Fruit fly (Drosophila melanogaster): ENCODE results near the gene Ptpa.

Gene Ptpa

dm6 chr2L:3338566-3339215 is 38.1 kb upstream of the Ptpa start (continued):
- TF ChIP-seq CG12744 (GFP tag; optimal IDR thresholded peaks at IDR 0.05) (peak; percentile 47), Myb (GFP tag; optimal IDR thresholded peaks at IDR 0.05) (peak; percentile 53), CG9876 (GFP tag; optimal IDR thresholded peaks at IDR 0.05) (peak; percentile 45), ash1 (GFP tag; optimal IDR thresholded peaks at IDR 0.05) (no peak), Ravus (GFP tag; IDR thresholded peaks at IDR 0.05) (no peak), fd96Cb (tag; optimal IDR thresholded peaks at IDR 0.05) (peak; percentile 94), CG10654 (GFP tag; optimal IDR thresholded peaks at IDR 0.05) (peak; percentile 80), CG17568 (GFP tag; optimal IDR thresholded peaks at IDR 0.05) (no peak), Mad (GFP tag; optimal IDR thresholded peaks at IDR 0.05) (peak; percentile 72), D (optimal IDR thresholded peaks at IDR 0.05) (no peak), D (GFP tag; optimal IDR thresholded peaks at IDR 0.05) (peak; percentile 92), CG11723 (GFP tag; optimal IDR thresholded peaks at IDR 0.05) (peak; percentile 45), CG7928 (GFP tag; optimal IDR thresholded peaks at IDR 0.05) (no peak), D19B (GFP tag; optimal IDR thresholded peaks at IDR 0.05) (peak; percentile 89), CG31365 (tag; optimal IDR thresholded peaks at IDR 0.05) (peak; percentile 44), ato (GFP tag; IDR thresholded peaks at IDR 0.05; ENCODE audit: partially characterized antibody) (no peak), CG1647 (GFP tag; optimal IDR thresholded peaks at IDR 0.05) (peak; percentile 76), twi (tag; optimal IDR thresholded peaks at IDR 0.05) (peak; percentile 53), CG11398 (GFP tag; optimal IDR thresholded peaks at IDR 0.05) (peak; percentile 79), CG31441 (GFP tag; IDR thresholded peaks at IDR 0.05) (peak; percentile 84), CG2202 (tag; optimal IDR thresholded peaks at IDR 0.05) (peak; percentile 84), D19A (tag; optimal IDR thresholded peaks at IDR 0.05) (peak; percentile 73), CG4617 (GFP tag; optimal IDR thresholded peaks at IDR 0.05; ENCODE audit: borderline replicate concordance) (peak; percentile 48), sens (GFP tag) (peak; percentile 98), CG8359 (GFP tag; optimal IDR thresholded peaks at IDR 0.05; ENCODE audit: borderline replicate concordance) (peak; percentile 72), stwl (tag; optimal IDR thresholded peaks at IDR 0.05) (peak; percentile 9), GATAe (GFP tag; conservative IDR thresholded peaks at IDR 0.05) (no peak), run (tag; optimal IDR thresholded peaks at IDR 0.05) (peak; percentile 40), H2.0 (GFP tag; IDR thresholded peaks at IDR 0.05) (peak; percentile 65), CG12155 (GFP tag; optimal IDR thresholded peaks at IDR 0.05) (peak; percentile 47), Rx (GFP tag; IDR thresholded peaks at IDR 0.05) (peak; percentile 79), luna (GFP tag; optimal IDR thresholded peaks at IDR 0.05) (no peak), Ptx1 (GFP tag; IDR thresholded peaks at IDR 0.05) (peak; percentile 80), Poxn (GFP tag; IDR thresholded peaks at IDR 0.05) (no peak), CG9817 (tag; optimal IDR thresholded peaks at IDR 0.05) (peak; percentile 10), dimm (GFP tag; IDR thresholded peaks at IDR 0.05) (0 out of 2 replicates have a peak, but pooled peaks have one; percentile 10), Chrac-16 (GFP tag; optimal IDR thresholded peaks at IDR 0.05) (peak; percentile 86), MTF-1 (GFP tag; optimal IDR thresholded peaks at IDR 0.05; ENCODE audit: borderline replicate concordance) (peak; percentile 23), Doc3 (GFP tag; IDR thresholded peaks at IDR 0.05; ENCODE audit: partially characterized antibody) (no peak), her (GFP tag; optimal IDR thresholded peaks at IDR 0.05) (no peak), Nf-YA (GFP tag; IDR thresholded peaks at IDR 0.05) (peak; percentile 65), Trl (optimal IDR thresholded peaks at IDR 0.05) (peak in 1 of 2 experiments; percentile 1), Trl (GFP tag; optimal IDR thresholded peaks at IDR 0.05) (peak; percentile 83), CG13123 (GFP tag; optimal IDR thresholded peaks at IDR 0.05) (peak; percentile 39), CG10209 (GFP tag; optimal IDR thresholded peaks at IDR 0.05) (peak; percentile 76), CG2199 (GFP tag; IDR thresholded peaks at IDR 0.05) (peak; percentile 67; the same call in 1 of the 3 replicates), Xrp1 (GFP tag; IDR thresholded peaks at IDR 0.05) (peak; percentile 92; the same call in 1 of the 2 replicates), CG4360 (GFP tag; IDR thresholded peaks at IDR 0.05) (peak; percentile 54; the same call in 1 of the 2 replicates), CG16815 (GFP tag; optimal IDR thresholded peaks at IDR 0.05) (peak; percentile 68), zfh1 (GFP tag; IDR thresholded peaks at IDR 0.05) (peak; percentile 87), Hey (tag; optimal IDR thresholded peaks at IDR 0.05) (no peak)
